Fruit fly (Drosophila melanogaster) whole organism, embryonic: ENCODE data around the gene Kdm5.
A peak's percentile ranks its signal among the peaks of the same experiment; 100 is the strongest.

Experiments used
- Bdp1 ChIP-seq: fragments of 200-800 bp; sonication (Bioruptor generic); optimal IDR thresholded peaks from 3 replicates; lab custom pipeline; 2016; ENCODE audit warnings: missing biosample characterization, missing genetic modification characterization
- CG15269 ChIP-seq: fragments of 200-800 bp; sonication (Bioruptor generic); optimal IDR thresholded peaks from 2 replicates; lab custom pipeline; 2018; ENCODE audit warnings: missing biosample characterization, mild to moderate bottlenecking, missing genetic modification characterization, moderate library complexity
- CG15514 ChIP-seq: fragments of 200-800 bp; sonication (Bioruptor generic); optimal IDR thresholded peaks from 3 replicates; lab custom pipeline; 2017; ENCODE audit warnings: missing biosample characterization, missing genetic modification characterization, mild to moderate bottlenecking, moderate library complexity, missing genetic modification reagents
- CG17829 ChIP-seq: fragments of 200-800 bp; optimal IDR thresholded peaks from 2 replicates; lab custom pipeline; 2019; ENCODE audit warnings: missing biosample characterization, mild to moderate bottlenecking, missing genetic modification characterization, moderate library complexity
- CG18011 ChIP-seq: fragments of 200-800 bp; sonication (Bioruptor generic); optimal IDR thresholded peaks from 2 replicates; lab custom pipeline; 2017; ENCODE audit warnings: missing biosample characterization, missing genetic modification characterization, mild to moderate bottlenecking, moderate library complexity, missing genotype
- CG2712 ChIP-seq: fragments of 200-800 bp; optimal IDR thresholded peaks from 3 replicates; lab custom pipeline; 2019; ENCODE audit warnings: missing biosample characterization, mild to moderate bottlenecking, missing genetic modification characterization, moderate library complexity
- CG30403 ChIP-seq: fragments of 200-800 bp; sonication (Bioruptor generic); optimal IDR thresholded peaks from 3 replicates; lab custom pipeline; 2016; ENCODE audit warnings: missing biosample characterization, missing genetic modification characterization
- CG30431 ChIP-seq: fragments of 200-800 bp; sonication (Bioruptor generic); optimal IDR thresholded peaks from 2 replicates; lab custom pipeline; 2017; ENCODE audit warnings: missing biosample characterization, missing genetic modification characterization
- CG4707 ChIP-seq: fragments of 200-800 bp; sonication (Bioruptor generic); optimal IDR thresholded peaks from 2 replicates; lab custom pipeline; 2018; ENCODE audit warnings: missing biosample characterization, mild to moderate bottlenecking, missing genetic modification characterization, moderate library complexity
- CG4730 ChIP-seq: fragments of 200-800 bp; sonication (Bioruptor generic); IDR thresholded peaks from 2 replicates; pipeline ENCODE4 v1.3.6; 2022; ENCODE audit warnings: missing biosample characterization, missing genetic modification characterization
- CG7357 ChIP-seq: fragments of 200-800 bp; sonication (Bioruptor generic); IDR thresholded peaks from 3 replicates; pipeline ENCODE4 v1.3.6; 2022; ENCODE audit warnings: missing biosample characterization, missing genetic modification characterization
- CG7963 ChIP-seq: fragments of 200-800 bp; sonication (Bioruptor generic); IDR thresholded peaks from 3 replicates; pipeline ENCODE4 v1.3.6; 2022; ENCODE audit warnings: missing biosample characterization, missing genetic modification characterization; ENCODE audit not compliant: partially characterized antibody
- CG8281 ChIP-seq: fragments of 200-800 bp; sonication (Bioruptor generic); optimal IDR thresholded peaks from 2 replicates; lab custom pipeline; 2018; ENCODE audit warnings: missing biosample characterization, mild to moderate bottlenecking, missing genetic modification characterization, moderate library complexity
- CG8290 ChIP-seq, 3 experiments: fragments of 200-800 bp; sonication (Bioruptor generic); optimal IDR thresholded peaks; 2 replicates each; lab custom pipeline; 2016 to 2019; ENCODE audit warnings: missing biosample characterization in 3 of 3, missing genetic modification characterization in 3 of 3, mild to moderate bottlenecking in 2 of 3, moderate library complexity in 1 of 3
- CG8388 ChIP-seq: fragments of 200-800 bp; sonication (Bioruptor generic); optimal IDR thresholded peaks from 2 replicates; lab custom pipeline; 2019; ENCODE audit warnings: missing biosample characterization, mild to moderate bottlenecking, missing genetic modification characterization, moderate library complexity
- CG9817 ChIP-seq: fragments of 200-800 bp; sonication (Bioruptor generic); optimal IDR thresholded peaks from 2 replicates; lab custom pipeline; 2018; ENCODE audit warnings: missing biosample characterization, mild to moderate bottlenecking, missing genetic modification characterization, moderate library complexity
- Dbx ChIP-seq: fragments of 200-800 bp; sonication (Bioruptor generic); IDR thresholded peaks from 3 replicates; pipeline ENCODE4 v1.3.6; 2022; ENCODE audit warnings: missing biosample characterization, missing genetic modification characterization
- Dfd ChIP-seq, 2 experiments: fragments of >200 bp; optimal IDR thresholded peaks; 2 replicates each; lab custom pipeline; 2017; ENCODE audit warnings: missing biosample characterization in 2 of 2, missing genetic modification characterization in 2 of 2
- Dip3 ChIP-seq: fragments of 200-800 bp; sonication (Bioruptor generic); optimal IDR thresholded peaks from 3 replicates; lab custom pipeline; 2016; ENCODE audit warnings: missing biosample characterization, missing genetic modification characterization
- E2f1 ChIP-seq: fragments of 200-800 bp; sonication (Bioruptor generic); IDR thresholded peaks from 2 replicates; pipeline ENCODE4 v1.3.6; 2022; ENCODE audit warnings: missing biosample characterization, missing genetic modification characterization
- Ets65A ChIP-seq: fragments of 200-800 bp; sonication (Bioruptor generic); peaks from one replicate; lab custom pipeline; 2016; ENCODE audit warnings: missing biosample characterization, missing genetic modification characterization
- Kr ChIP-seq: fragments of 200-800 bp; sonication (Bioruptor generic); optimal IDR thresholded peaks from 2 replicates; lab custom pipeline; 2017; ENCODE audit warnings: missing biosample characterization, mild to moderate bottlenecking, missing genetic modification characterization
- MTF-1 ChIP-seq: fragments of 200-800 bp; sonication (Bioruptor generic); optimal IDR thresholded peaks from 2 replicates; lab custom pipeline; 2018; ENCODE audit warnings: missing biosample characterization, mild to moderate bottlenecking, missing genetic modification characterization, borderline replicate concordance
- Mrtf ChIP-seq: fragments of 200-800 bp; sonication (Bioruptor generic); IDR thresholded peaks from 3 replicates; pipeline ENCODE4 v1.3.6; 2022; ENCODE audit warnings: missing biosample characterization, missing genetic modification characterization
- Ravus ChIP-seq: fragments of 200-800 bp; sonication (Bioruptor generic); IDR thresholded peaks from 2 replicates; pipeline ENCODE4 v1.3.6; 2022; ENCODE audit warnings: missing biosample characterization, missing genetic modification characterization
- Six4 ChIP-seq: fragments of 200-800 bp; sonication (Bioruptor generic); optimal IDR thresholded peaks from 2 replicates; lab custom pipeline; 2016; ENCODE audit warnings: missing biosample characterization, missing genetic modification characterization
- TFAM ChIP-seq: fragments of 200-800 bp; sonication (Bioruptor generic); optimal IDR thresholded peaks from 2 replicates; lab custom pipeline; 2017; ENCODE audit warnings: missing biosample characterization, missing genetic modification characterization, inconsistent platforms
- ab ChIP-seq: fragments of 200-800 bp; sonication (Bioruptor generic); optimal IDR thresholded peaks from 2 replicates; lab custom pipeline; 2016; ENCODE audit warnings: missing biosample characterization, missing genetic modification characterization
- abd-A ChIP-seq: fragments of 200-800 bp; sonication (Bioruptor generic); optimal IDR thresholded peaks from 3 replicates; lab custom pipeline; 2019; ENCODE audit warnings: missing biosample characterization, mild to moderate bottlenecking, missing genetic modification characterization, moderate library complexity
- aop ChIP-seq: fragments of 200-800 bp; sonication (Bioruptor generic); IDR thresholded peaks from 2 replicates; pipeline ENCODE4 v1.3.6; 2022; ENCODE audit warnings: missing biosample characterization, missing genetic modification characterization
- ara ChIP-seq: fragments of 200-800 bp; sonication (Bioruptor generic); IDR thresholded peaks from 2 replicates; pipeline ENCODE4 v1.3.6; 2022; ENCODE audit warnings: missing biosample characterization, missing genetic modification characterization
- bigmax ChIP-seq: fragments of 200-800 bp; sonication (Bioruptor generic); optimal IDR thresholded peaks from 2 replicates; lab custom pipeline; 2018; ENCODE audit warnings: missing biosample characterization, mild to moderate bottlenecking, missing genetic modification characterization
- cato ChIP-seq: fragments of 200-800 bp; sonication (Bioruptor generic); optimal IDR thresholded peaks from 2 replicates; lab custom pipeline; 2016; ENCODE audit warnings: missing biosample characterization, missing genetic modification characterization, borderline replicate concordance
- disco-r ChIP-seq: fragments of 200-800 bp; sonication (Bioruptor generic); optimal IDR thresholded peaks from 2 replicates; lab custom pipeline; 2016; ENCODE audit warnings: missing biosample characterization, missing genetic modification characterization
- dm ChIP-seq: fragments of 200-800 bp; sonication (Bioruptor generic); optimal IDR thresholded peaks from 3 replicates; lab custom pipeline; 2016; ENCODE audit warnings: missing biosample characterization, missing genetic modification characterization
- emc ChIP-seq: fragments of 200-800 bp; sonication (Bioruptor generic); optimal IDR thresholded peaks from 2 replicates; lab custom pipeline; 2016; ENCODE audit warnings: missing biosample characterization, missing genetic modification characterization
- ewg ChIP-seq: fragments of 200-800 bp; sonication (Bioruptor generic); optimal IDR thresholded peaks from 3 replicates; lab custom pipeline; 2017; ENCODE audit warnings: mild to moderate bottlenecking, missing biosample characterization, missing genetic modification reagents, missing genetic modification characterization
- fd102C ChIP-seq: fragments of 200-800 bp; sonication (Bioruptor generic); optimal IDR thresholded peaks from 2 replicates; lab custom pipeline; 2018; ENCODE audit warnings: missing biosample characterization, mild to moderate bottlenecking, missing genetic modification characterization, moderate library complexity
- gce ChIP-seq: fragments of 200-800 bp; sonication (Bioruptor generic); IDR thresholded peaks from 3 replicates; pipeline ENCODE4 v1.3.6; 2022; ENCODE audit warnings: missing biosample characterization, missing genetic modification characterization
- h ChIP-seq: fragments of >200 bp; optimal IDR thresholded peaks from 2 replicates; lab custom pipeline; 2017
- ind ChIP-seq: fragments of 200-800 bp; sonication (Bioruptor generic); optimal IDR thresholded peaks from 3 replicates; lab custom pipeline; 2016; ENCODE audit warnings: missing biosample characterization, missing genetic modification characterization
- jigr1 ChIP-seq: fragments of 200-800 bp; sonication (Bioruptor generic); IDR thresholded peaks from 3 replicates; pipeline ENCODE4 v1.3.6; 2022; ENCODE audit warnings: missing biosample characterization, missing genetic modification characterization
- lmd ChIP-seq: fragments of 200-800 bp; sonication (Bioruptor generic); IDR thresholded peaks from 2 replicates; pipeline ENCODE4 v1.3.6; 2022; ENCODE audit warnings: missing biosample characterization, missing genetic modification characterization
- mirr ChIP-seq: fragments of 200-800 bp; sonication (Bioruptor generic); optimal IDR thresholded peaks from 3 replicates; lab custom pipeline; 2018; ENCODE audit warnings: missing biosample characterization, mild to moderate bottlenecking, missing genetic modification characterization
- phol ChIP-seq: fragments of 200-800 bp; sonication (Bioruptor generic); optimal IDR thresholded peaks from 3 replicates; lab custom pipeline; 2018; ENCODE audit warnings: missing biosample characterization, mild to moderate bottlenecking, missing genetic modification characterization, moderate library complexity
- sd ChIP-seq: fragments of 200-800 bp; sonication (Bioruptor generic); optimal IDR thresholded peaks from 3 replicates; lab custom pipeline; 2018; ENCODE audit warnings: missing biosample characterization, mild to moderate bottlenecking, missing genetic modification characterization, moderate library complexity
- seq ChIP-seq: fragments of 200-800 bp; sonication (Bioruptor generic); IDR thresholded peaks from 2 replicates; pipeline ENCODE4 v1.3.6; 2022; ENCODE audit warnings: missing biosample characterization, missing genetic modification characterization
- unc-4 ChIP-seq: fragments of 200-800 bp; sonication (Bioruptor generic); IDR thresholded peaks from 2 replicates; pipeline ENCODE4 v1.3.6; 2022; ENCODE audit warnings: missing biosample characterization, missing genetic modification characterization; ENCODE audit not compliant: partially characterized antibody
- usp ChIP-seq: fragments of >200 bp; optimal IDR thresholded peaks from 2 replicates; lab custom pipeline; 2017; ENCODE audit warnings: missing biosample characterization, missing genetic modification characterization
- z ChIP-seq: fragments of 200-800 bp; sonication (Bioruptor generic); IDR thresholded peaks from 3 replicates; pipeline ENCODE4 v1.3.6; 2022; ENCODE audit warnings: missing biosample characterization, missing genetic modification characterization

The Kdm5 gene

DNA sequence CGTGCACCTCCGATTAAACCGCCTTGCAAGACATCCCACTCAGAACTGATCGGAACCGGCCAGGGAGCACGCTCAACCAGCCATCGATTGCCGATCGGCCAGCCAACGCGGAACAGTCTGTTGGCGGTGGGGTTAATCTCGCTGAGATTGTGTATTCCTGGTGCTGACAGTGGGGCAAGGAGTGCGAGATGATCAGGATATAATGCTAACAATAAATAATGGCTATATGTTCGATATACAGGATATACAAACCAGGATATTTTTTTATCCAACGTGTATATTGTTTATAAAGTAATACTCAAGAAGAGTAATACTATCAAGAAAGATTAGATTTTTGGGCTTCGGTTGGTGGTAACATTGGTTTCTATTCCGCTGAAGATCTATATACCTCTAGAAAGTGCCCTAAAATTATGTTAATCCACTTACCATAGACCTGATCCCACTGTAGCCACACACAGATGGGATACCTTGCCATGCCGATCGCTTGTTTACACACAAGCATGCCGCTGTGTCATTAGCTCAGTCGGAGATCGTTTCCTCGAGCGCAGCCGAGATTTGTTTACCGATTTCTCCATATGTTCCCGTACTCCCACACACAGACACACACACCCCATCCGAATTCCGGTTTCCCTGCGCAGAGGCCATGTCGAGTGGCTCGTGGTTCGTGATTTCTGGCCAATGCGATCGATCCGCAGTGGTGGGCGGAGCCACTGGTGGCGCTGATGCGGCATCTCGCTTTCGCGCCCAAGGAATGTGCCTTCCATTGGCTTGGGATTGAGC is 20.2 kb upstream of the Kdm5 start, which contains the start of gene H2.0 (continued):
- TF ChIP-seq aop = peak; percentile 73; the same call in 1 of the 2 replicates
- TF ChIP-seq CG8388 (GFP tag; lab: Kevin White, UChicago) = no peak
- TF ChIP-seq CG15514 (GFP tag; lab: Kevin White, UChicago) = no peak
- TF ChIP-seq CG15269 = no peak
- TF ChIP-seq CG8290 (GFP tag; optimal IDR thresholded peaks at IDR 0.05; lab: Kevin White, UChicago) = no peak
- no peak for TF ChIP-seq CG8290 (tag; optimal IDR thresholded peaks at IDR 0.05; lab: Kevin White, UChicago)
- TF ChIP-seq Dfd (GFP tag; optimal IDR thresholded peaks at IDR 0.05; lab: Kevin White, UChicago) = no peak
- TF ChIP-seq CG17829 = peak; percentile 52
- 0 out of 2 replicates have a peak, but pooled peaks have one; percentile 26 for TF ChIP-seq ara
- TF ChIP-seq emc (GFP tag; lab: Kevin White, UChicago) = no peak
- no peak for TF ChIP-seq MTF-1
- TF ChIP-seq CG7357 (GFP tag; lab: Robert Waterston, UW) = no peak
- no peak for TF ChIP-seq Ets65A (GFP tag; lab: Kevin White, UChicago)
- TF ChIP-seq fd102C (GFP tag; lab: Kevin White, UChicago) = peak; percentile 3
- TF ChIP-seq abd-A (tag; lab: Kevin White, UChicago) = peak; percentile 52
- no peak for TF ChIP-seq Bdp1 (GFP tag; lab: Kevin White, UChicago)
- no peak for TF ChIP-seq h (lab: Kevin White, UChicago)
- no peak for TF ChIP-seq usp
- TF ChIP-seq CG30431 (GFP tag; lab: Kevin White, UChicago) = no peak
- no peak for TF ChIP-seq seq (GFP tag; lab: Robert Waterston, UW)
- no peak for TF ChIP-seq Dip3 (GFP tag; lab: Kevin White, UChicago)
- TF ChIP-seq Ravus (GFP tag; lab: Robert Waterston, UW) = no peak
- peak; percentile 7 for TF ChIP-seq Kr (GFP tag; lab: Kevin White, UChicago)
- TF ChIP-seq E2f1 (GFP tag; lab: Robert Waterston, UW) = no peak
- TF ChIP-seq CG18011 (GFP tag; lab: Kevin White, UChicago) = no peak
- peak; percentile 14 for TF ChIP-seq ewg (GFP tag; lab: Kevin White, UChicago)
- TF ChIP-seq disco-r (GFP tag; lab: Kevin White, UChicago) = peak; percentile 4
- TF ChIP-seq unc-4 (GFP tag; lab: Robert Waterston, UW) = no peak
- TF ChIP-seq CG8281 (tag; lab: Kevin White, UChicago) = no peak
- TF ChIP-seq mirr (GFP tag; lab: Kevin White, UChicago) = no peak
- TF ChIP-seq CG4707 (GFP tag; lab: Kevin White, UChicago) = peak; percentile 1
- peak; percentile 66 for TF ChIP-seq CG2712 (tag; lab: Kevin White, UChicago)
- TF ChIP-seq z (GFP tag; lab: Robert Waterston, UW) = peak; percentile 61; the same call in 1 of the 3 replicates
- no peak for TF ChIP-seq CG9817 (tag; lab: Kevin White, UChicago)
- no peak for TF ChIP-seq Mrtf (GFP tag; lab: Robert Waterston, UW)
- peak; percentile 53 for TF ChIP-seq lmd (GFP tag; lab: Robert Waterston, UW)
- no peak for TF ChIP-seq bigmax
- TF ChIP-seq CG30403 (GFP tag; lab: Kevin White, UChicago) = peak; percentile 42
- TF ChIP-seq CG4730 (GFP tag; lab: Robert Waterston, UW) = no peak
- no peak for TF ChIP-seq gce (GFP tag; lab: Robert Waterston, UW)
- TF ChIP-seq phol (tag; lab: Kevin White, UChicago) = peak; percentile 52
- TF ChIP-seq TFAM (GFP tag; lab: Kevin White, UChicago) = no peak
- no peak for TF ChIP-seq Six4 (GFP tag; lab: Kevin White, UChicago)
- no peak for TF ChIP-seq jigr1
- peak; percentile 5 for TF ChIP-seq dm (GFP tag; lab: Kevin White, UChicago)
- TF ChIP-seq sd (tag; lab: Kevin White, UChicago) = peak; percentile 88
- no peak for TF ChIP-seq cato (GFP tag; lab: Kevin White, UChicago)
- no peak for TF ChIP-seq ab (GFP tag; lab: Kevin White, UChicago)
- no peak for TF ChIP-seq ind
- no peak for TF ChIP-seq Dbx
- TF ChIP-seq CG7963 (GFP tag; lab: Robert Waterston, UW) = no peak
